Worm (Caenorhabditis elegans) whole organism, mixed stage, embryonic: ENCODE results near the gene msp-56.
A peak's percentile ranks its signal among the peaks of the same experiment; 100 is the strongest.

ENCODE experiments used
- M03D4.4 ChIP-seq: sonication (generic microtip); optimal IDR thresholded peaks from 2 replicates; lab custom pipeline; 2017; ENCODE audit warnings: mild to moderate bottlenecking, missing genetic modification characterization, missing compliant biosample characterization
- bed-3 ChIP-seq: fragments of 200-800 bp; sonication (Bioruptor generic); optimal IDR thresholded peaks from 3 replicates; lab custom pipeline; 2018; ENCODE audit warnings: mild to moderate bottlenecking, missing genetic modification characterization, moderate library complexity, missing compliant biosample characterization
- blmp-1 ChIP-seq: fragments of 150-350 bp; optimal IDR thresholded peaks from 2 replicates; lab custom pipeline; 2014; ENCODE audit warnings: missing biosample characterization, missing genetic modification characterization
- ceh-39 ChIP-seq: fragments of 150-350 bp; optimal IDR thresholded peaks from 2 replicates; lab custom pipeline; 2014; ENCODE audit warnings: missing biosample characterization, missing genetic modification characterization
- ceh-43 ChIP-seq: fragments of 200-800 bp; sonication (Bioruptor generic); optimal IDR thresholded peaks from 2 replicates; lab custom pipeline; 2018; ENCODE audit warnings: mild to moderate bottlenecking, missing genetic modification characterization, moderate library complexity, missing compliant biosample characterization
- ceh-83 ChIP-seq: fragments of 200-800 bp; sonication (Bioruptor generic); optimal IDR thresholded peaks from 2 replicates; lab custom pipeline; 2018; ENCODE audit warnings: mild to moderate bottlenecking, missing genetic modification characterization, missing compliant biosample characterization
- ces-1 ChIP-seq: fragments of 150-350 bp; optimal IDR thresholded peaks from 2 replicates; lab custom pipeline; 2014; ENCODE audit warnings: missing biosample characterization, missing genetic modification reagents, missing genetic modification characterization
- drap-1 ChIP-seq: fragments of 200-800 bp; sonication (Bioruptor generic); optimal IDR thresholded peaks from 3 replicates; lab custom pipeline; 2018; ENCODE audit warnings: mild to moderate bottlenecking, missing genetic modification characterization, missing compliant biosample characterization
- elt-1 ChIP-seq: sonication (generic microtip); optimal IDR thresholded peaks from 2 replicates; lab custom pipeline; 2017; ENCODE audit warnings: missing genetic modification characterization, mild to moderate bottlenecking, missing compliant biosample characterization, antibody characterized with exemption, moderate library complexity, borderline replicate concordance; ENCODE audit not compliant: insufficient read depth
- elt-3 ChIP-seq: fragments of 150-350 bp; optimal IDR thresholded peaks from 2 replicates; lab custom pipeline; 2014; ENCODE audit warnings: missing biosample characterization, missing genetic modification characterization
- ham-2 ChIP-seq: fragments of 200-800 bp; sonication (Bioruptor generic); optimal IDR thresholded peaks from 2 replicates; lab custom pipeline; 2018; ENCODE audit warnings: mild to moderate bottlenecking, missing genetic modification characterization, missing compliant biosample characterization
- hlh-1 ChIP-seq: fragments of 150-350 bp; optimal IDR thresholded peaks from 2 replicates; lab custom pipeline; 2014; ENCODE audit warnings: missing biosample characterization, missing genetic modification reagents, missing genetic modification characterization
- lin-13 ChIP-seq: fragments of 150-350 bp; optimal IDR thresholded peaks from 2 replicates; lab custom pipeline; 2014; ENCODE audit warnings: missing biosample characterization, missing genetic modification characterization
- lin-32 ChIP-seq: fragments of 200-800 bp; sonication (Bioruptor generic); optimal IDR thresholded peaks from 2 replicates; lab custom pipeline; 2018; ENCODE audit warnings: mild to moderate bottlenecking, missing genetic modification characterization, missing compliant biosample characterization
- lsy-2 ChIP-seq: fragments of 150-350 bp; optimal IDR thresholded peaks from 2 replicates; lab custom pipeline; 2014; ENCODE audit warnings: missing biosample characterization, missing genetic modification characterization
- mab-5 ChIP-seq: fragments of 150-350 bp; optimal IDR thresholded peaks from 2 replicates; lab custom pipeline; 2014; ENCODE audit warnings: missing biosample characterization, missing genetic modification characterization
- mep-1 ChIP-seq: fragments of 150-350 bp; optimal IDR thresholded peaks from 2 replicates; lab custom pipeline; 2017; ENCODE audit warnings: missing biosample characterization, missing genetic modification reagents, missing genetic modification characterization, inconsistent platforms
- mls-2 ChIP-seq: sonication (generic microtip); optimal IDR thresholded peaks from 2 replicates; lab custom pipeline; 2016; ENCODE audit warnings: mild to moderate bottlenecking, missing genetic modification characterization, moderate library complexity, missing compliant biosample characterization
- nhr-12 ChIP-seq: fragments of 150-350 bp; optimal IDR thresholded peaks from 2 replicates; lab custom pipeline; 2014; ENCODE audit warnings: missing biosample characterization, missing genetic modification characterization
- nhr-2 ChIP-seq: fragments of 150-350 bp; optimal IDR thresholded peaks from 2 replicates; lab custom pipeline; 2014; ENCODE audit warnings: missing biosample characterization, missing genetic modification characterization
- nhr-237 ChIP-seq: fragments of 150-350 bp; optimal IDR thresholded peaks from 2 replicates; lab custom pipeline; 2014; ENCODE audit warnings: missing biosample characterization, missing genetic modification characterization
- nhr-28 ChIP-seq: fragments of 150-350 bp; optimal IDR thresholded peaks from 2 replicates; lab custom pipeline; 2014; ENCODE audit warnings: missing biosample characterization, missing genetic modification characterization
- nhr-76 ChIP-seq: sonication (generic microtip); optimal IDR thresholded peaks from 2 replicates; lab custom pipeline; 2017; ENCODE audit warnings: missing biosample characterization, missing genetic modification characterization
- pha-4 ChIP-seq: fragments of 150-350 bp; optimal IDR thresholded peaks from 2 replicates; lab custom pipeline; 2018; ENCODE audit warnings: missing biosample characterization, missing genetic modification reagents, missing genetic modification characterization
- sem-2 ChIP-seq: fragments of 200-800 bp; sonication (Bioruptor generic); optimal IDR thresholded peaks from 2 replicates; lab custom pipeline; 2018; ENCODE audit warnings: mild to moderate bottlenecking, missing genetic modification characterization, missing compliant biosample characterization
- snpc-4 ChIP-seq: fragments of 150-350 bp; optimal IDR thresholded peaks from 2 replicates; lab custom pipeline; 2014; ENCODE audit warnings: missing biosample characterization, missing genetic modification characterization
- sptf-1 ChIP-seq: sonication (generic microtip); optimal IDR thresholded peaks from 2 replicates; lab custom pipeline; 2017; ENCODE audit warnings: mild to moderate bottlenecking, missing genetic modification characterization, moderate library complexity, missing compliant biosample characterization
- tbx-8 ChIP-seq: fragments of 200-800 bp; sonication (Bioruptor generic); optimal IDR thresholded peaks from 2 replicates; lab custom pipeline; 2018; ENCODE audit warnings: mild to moderate bottlenecking, missing genetic modification characterization, moderate library complexity, missing compliant biosample characterization
- unc-120 ChIP-seq: sonication (generic microtip); optimal IDR thresholded peaks from 2 replicates; lab custom pipeline; 2017; ENCODE audit warnings: missing genetic modification characterization, missing compliant biosample characterization; ENCODE audit not compliant: poor library complexity, severe bottlenecking
- unc-39 ChIP-seq: fragments of 150-350 bp; optimal IDR thresholded peaks from 2 replicates; lab custom pipeline; 2014; ENCODE audit warnings: missing biosample characterization, missing genetic modification characterization
- unc-62 ChIP-seq: fragments of 150-350 bp; optimal IDR thresholded peaks from 2 replicates; lab custom pipeline; 2014; ENCODE audit warnings: missing biosample characterization, missing genetic modification reagents, missing genetic modification characterization
- zip-8 ChIP-seq: fragments of 150-350 bp; optimal IDR thresholded peaks from 2 replicates; lab custom pipeline; 2014; ENCODE audit warnings: missing biosample characterization, missing genetic modification characterization
- ztf-11 ChIP-seq: fragments of 150-350 bp; optimal IDR thresholded peaks from 2 replicates; lab custom pipeline; 2014; ENCODE audit warnings: missing biosample characterization, missing genetic modification characterization

The msp-56 gene

DNA sequence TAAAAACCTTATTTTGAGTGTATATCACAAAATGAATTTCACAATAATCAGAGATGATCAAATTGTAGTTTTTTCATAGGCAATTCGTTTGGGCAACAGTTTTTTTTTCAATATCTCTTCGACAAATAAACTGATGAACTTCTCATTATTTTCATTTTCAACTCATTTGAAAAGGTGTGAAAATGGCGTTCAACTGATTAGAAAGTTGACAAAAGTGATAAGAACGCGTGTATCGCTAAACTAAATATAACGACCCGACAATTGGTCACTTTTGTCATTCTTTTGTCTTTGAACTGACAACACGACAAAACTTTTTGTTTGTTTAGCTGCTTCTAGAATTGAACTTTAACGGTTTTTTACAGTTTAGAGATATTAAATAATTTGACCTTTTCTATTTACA, 13.6 kb downstream of the msp-56 start:
- TF ChIP-seq zip-8 (tag; lab: Kevin White, UChicago) (no peak), ceh-83 (GFP tag; lab: Kevin White, UChicago) (no peak), mls-2 (tag; lab: Kevin White, UChicago) (no peak), ces-1 (GFP tag; lab: Kevin White, UChicago) (no peak), ceh-39 (tag; lab: Kevin White, UChicago) (no peak), lsy-2 (tag; lab: Kevin White, UChicago) (no peak), drap-1 (no peak), nhr-237 (no peak), tbx-8 (no peak), nhr-2 (tag; lab: Kevin White, UChicago) (no peak), nhr-28 (tag; lab: Kevin White, UChicago) (no peak), lin-32 (GFP tag; lab: Kevin White, UChicago) (no peak), nhr-12 (tag; lab: Kevin White, UChicago) (no peak), unc-62 (GFP tag; lab: Kevin White, UChicago) (no peak), pha-4 (tag; lab: Kevin White, UChicago) (no peak), snpc-4 (tag; lab: Kevin White, UChicago) (no peak), hlh-1 (no peak), lin-13 (tag; lab: Kevin White, UChicago) (no peak)

DNA sequence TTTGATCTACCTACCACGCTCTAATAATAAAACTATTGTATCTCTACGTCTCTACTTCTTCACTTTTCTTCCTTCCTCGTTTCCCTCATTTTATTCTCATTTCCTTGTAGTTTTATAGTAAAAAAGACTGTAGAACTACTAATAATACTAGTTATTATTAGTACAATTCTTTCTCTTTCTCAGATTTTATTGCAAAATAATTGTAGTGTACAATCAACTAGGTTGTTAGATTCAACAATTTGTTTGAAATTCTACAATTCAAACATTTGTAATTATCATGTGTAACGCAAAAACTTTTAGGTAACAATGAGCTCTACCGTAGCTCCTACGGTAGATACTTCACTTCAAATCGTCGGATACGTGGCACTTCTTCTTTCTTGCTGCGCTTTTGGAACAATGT, 14.4 kb downstream of the msp-56 start, which contains the start of gene K07F5.12:
Gene K07F5.12 (plus strand): TSS at position 301 of the 400 bp plus-strand sequence.
- TF ChIP-seq nhr-12 (tag; lab: Kevin White, UChicago) (no peak), mab-5 (tag; lab: Kevin White, UChicago) (no peak), lin-32 (GFP tag; lab: Kevin White, UChicago) (no peak), nhr-237 (no peak), bed-3 (GFP tag; lab: Kevin White, UChicago) (no peak), M03D4.4 (tag; lab: Kevin White, UChicago) (no peak), mep-1 (no peak), ceh-43 (GFP tag; lab: Kevin White, UChicago) (no peak)

DNA sequence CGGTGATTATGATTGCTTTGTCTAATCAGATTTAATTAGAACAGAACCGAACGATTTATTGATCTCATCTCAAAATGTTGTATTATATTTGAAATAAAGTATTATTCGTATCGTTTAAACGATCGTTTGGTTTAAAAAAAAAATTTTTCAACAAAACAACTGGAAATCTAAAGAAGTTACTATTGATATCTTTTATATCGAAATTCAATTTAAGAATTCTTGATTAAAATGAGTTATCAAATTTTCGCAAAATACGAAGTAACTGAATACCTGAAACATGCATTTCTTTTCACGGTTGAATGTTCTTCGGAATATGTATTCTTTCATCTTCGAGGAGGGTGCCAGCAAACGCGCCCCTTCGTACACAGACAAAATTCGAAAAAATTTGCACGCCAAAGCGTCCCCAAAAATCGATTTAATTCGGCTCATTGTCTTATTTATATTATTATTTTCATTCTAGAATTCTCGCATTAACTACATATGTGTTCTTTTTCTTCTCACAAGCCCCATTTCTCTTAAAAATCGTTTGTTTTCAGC, 16.7 kb downstream of the msp-56 start, which contains the start of gene npp-1:
Gene npp-1 (plus strand): TSS at position 537 of the 537 bp plus-strand sequence.
- TF ChIP-seq ztf-11 (tag; lab: Kevin White, UChicago), result no peak
- TF ChIP-seq ceh-43 (GFP tag; lab: Kevin White, UChicago), result no peak
- TF ChIP-seq nhr-237, result no peak
- peak; percentile 21 for TF ChIP-seq lsy-2 (tag; lab: Kevin White, UChicago)
- no peak for TF ChIP-seq unc-39 (tag; lab: Kevin White, UChicago)
- TF ChIP-seq unc-120 (tag; lab: Kevin White, UChicago), result no peak
- TF ChIP-seq mls-2 (tag; lab: Kevin White, UChicago), result no peak
- peak; percentile 67 for TF ChIP-seq ceh-39 (tag; lab: Kevin White, UChicago)
- no peak for TF ChIP-seq nhr-76 (tag; lab: Kevin White, UChicago)
- TF ChIP-seq lin-32 (GFP tag; lab: Kevin White, UChicago), result no peak
- TF ChIP-seq tbx-8, result no peak
- TF ChIP-seq ham-2 (GFP tag; lab: Kevin White, UChicago), result no peak
- no peak for TF ChIP-seq unc-62 (GFP tag; lab: Kevin White, UChicago)
- no peak for TF ChIP-seq ceh-83 (GFP tag; lab: Kevin White, UChicago)
- TF ChIP-seq mab-5 (tag; lab: Kevin White, UChicago), result no peak
- TF ChIP-seq nhr-2 (tag; lab: Kevin White, UChicago), result no peak
- no peak for TF ChIP-seq nhr-12 (tag; lab: Kevin White, UChicago)
- TF ChIP-seq ces-1 (GFP tag; lab: Kevin White, UChicago), result no peak
- no peak for TF ChIP-seq drap-1
- peak; percentile 64 for TF ChIP-seq mep-1
- no peak for TF ChIP-seq bed-3 (GFP tag; lab: Kevin White, UChicago)
- TF ChIP-seq hlh-1, result no peak
- no peak for TF ChIP-seq snpc-4 (tag; lab: Kevin White, UChicago)
- TF ChIP-seq sem-2 (GFP tag; lab: Kevin White, UChicago), result no peak
- no peak for TF ChIP-seq elt-1 (tag; lab: Kevin White, UChicago)
- TF ChIP-seq M03D4.4 (tag; lab: Kevin White, UChicago), result no peak

DNA sequence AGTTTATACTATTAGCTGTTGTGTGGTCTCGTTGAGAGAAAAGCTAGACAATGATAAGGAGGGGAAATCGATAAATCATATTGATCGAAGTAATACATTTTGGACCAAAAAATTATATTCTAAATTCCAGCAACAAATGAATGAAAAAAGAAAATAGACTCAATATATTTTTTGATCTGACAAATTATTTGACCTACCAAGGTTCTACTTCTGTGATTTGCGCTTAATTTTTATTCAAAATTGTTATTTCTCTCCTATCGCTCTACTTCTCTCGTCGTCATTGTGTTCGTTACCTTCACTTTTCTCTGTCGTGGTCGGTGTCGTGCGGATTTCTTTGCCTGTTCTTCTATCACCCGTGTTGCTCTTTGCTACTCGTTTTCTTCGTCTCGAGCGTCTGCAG, 17.6 kb downstream of the msp-56 start:
- TF ChIP-seq sptf-1 (tag; lab: Kevin White, UChicago), result no peak
- no peak for TF ChIP-seq blmp-1 (tag; lab: Kevin White, UChicago)
- no peak for TF ChIP-seq nhr-76 (tag; lab: Kevin White, UChicago)
- no peak for TF ChIP-seq unc-39 (tag; lab: Kevin White, UChicago)
- TF ChIP-seq lin-32 (GFP tag; lab: Kevin White, UChicago), result no peak
- TF ChIP-seq unc-120 (tag; lab: Kevin White, UChicago), result no peak
- no peak for TF ChIP-seq mep-1
- no peak for TF ChIP-seq ceh-43 (GFP tag; lab: Kevin White, UChicago)
- no peak for TF ChIP-seq sem-2 (GFP tag; lab: Kevin White, UChicago)
- TF ChIP-seq elt-1 (tag; lab: Kevin White, UChicago), result no peak
- no peak for TF ChIP-seq lsy-2 (tag; lab: Kevin White, UChicago)
- no peak for TF ChIP-seq unc-62 (GFP tag; lab: Kevin White, UChicago)
- TF ChIP-seq tbx-8, result no peak
- TF ChIP-seq elt-3 (tag; lab: Kevin White, UChicago), result no peak
